Worm (Caenorhabditis elegans): Measurements from ENCODE around the gene tag-10.

DNA sequence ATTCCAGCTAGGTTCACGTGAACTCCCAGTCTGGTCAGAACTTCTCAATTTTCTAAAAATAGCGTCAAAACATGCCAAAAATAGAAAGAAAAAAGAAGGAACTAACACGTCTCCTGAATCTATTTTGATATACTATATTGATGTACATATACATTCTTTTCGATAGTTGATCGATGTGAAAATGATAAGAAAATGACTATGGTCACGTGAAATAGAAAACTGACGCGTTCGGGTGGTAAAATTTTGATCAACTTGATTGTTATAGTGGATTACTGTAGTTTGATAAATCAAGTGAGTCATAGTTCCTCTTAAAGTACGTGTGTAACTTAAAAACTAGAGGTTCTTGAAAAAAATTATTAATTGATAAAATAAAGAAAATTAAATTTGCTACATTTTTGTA lies 32.0 kb downstream of the tag-10 start:
- TF ChIP-seq zag-1 (tag; optimal IDR thresholded peaks at IDR 0.05) (no peak), lin-13 (GFP tag; optimal IDR thresholded peaks at IDR 0.05) (no peak), lsy-2 (tag; optimal IDR thresholded peaks at IDR 0.05) (peak in 1 of 2 experiments; percentile 79), ama-1 (optimal IDR thresholded peaks at IDR 0.05) (no peak), nhr-10 (tag; optimal IDR thresholded peaks at IDR 0.05) (no peak), mdt-29 (GFP tag; IDR thresholded peaks at IDR 0.05) (no peak), mep-1 (tag; optimal IDR thresholded peaks at IDR 0.05) (no peak), hmg-1.1 (GFP tag; IDR thresholded peaks at IDR 0.05) (no peak), pha-4 (GFP tag; IDR thresholded peaks at IDR 0.05) (no peak), pha-4 (tag; optimal IDR thresholded peaks at IDR 0.05) (no peak), tag-97 (GFP tag; IDR thresholded peaks at IDR 0.05) (no peak), fkh-10 (GFP tag; optimal IDR thresholded peaks at IDR 0.05) (no peak), madf-5 (GFP tag; IDR thresholded peaks at IDR 0.05) (no peak), nhr-6 (tag; optimal IDR thresholded peaks at IDR 0.05) (no peak)

Measured in whole organism, L4 larva.